Fruit fly (Drosophila melanogaster) whole organism, embryonic: ENCODE measurements around the gene Npc2a.

ENCODE experiments used
- Bteb2 ChIP-seq: fragments of 200-800 bp; sonication (Bioruptor generic); optimal IDR thresholded peaks from 2 replicates; lab custom pipeline; 2016; ENCODE audit warnings: missing biosample characterization, missing genetic modification characterization
- CG10959 ChIP-seq: fragments of 200-800 bp; sonication (Bioruptor generic); IDR thresholded peaks from 2 replicates; pipeline ENCODE4 v1.3.6; 2022; ENCODE audit warnings: missing biosample characterization, missing genetic modification characterization
- CG11093 ChIP-seq: fragments of 200-800 bp; sonication (Bioruptor generic); IDR thresholded peaks from 3 replicates; pipeline ENCODE4 v1.3.6; 2022; ENCODE audit warnings: missing biosample characterization, missing genetic modification characterization
- CG11504 ChIP-seq: fragments of 200-800 bp; sonication (Bioruptor generic); optimal IDR thresholded peaks from 3 replicates; lab custom pipeline; 2019; ENCODE audit warnings: missing biosample characterization, mild to moderate bottlenecking, missing genetic modification characterization, moderate library complexity
- CG11560 ChIP-seq: fragments of 200-800 bp; sonication (Bioruptor generic); IDR thresholded peaks from 3 replicates; pipeline ENCODE4 v1.3.6; 2022; ENCODE audit warnings: missing biosample characterization, missing genetic modification characterization
- CG12769 ChIP-seq: fragments of 200-800 bp; sonication (Bioruptor generic); optimal IDR thresholded peaks from 2 replicates; lab custom pipeline; 2019; ENCODE audit warnings: missing biosample characterization, mild to moderate bottlenecking, missing genetic modification characterization, moderate library complexity
- CG13894 ChIP-seq: fragments of 200-800 bp; sonication (Bioruptor generic); optimal IDR thresholded peaks from 3 replicates; lab custom pipeline; 2018; ENCODE audit warnings: missing biosample characterization, mild to moderate bottlenecking, missing genetic modification characterization, moderate library complexity
- CG14710 ChIP-seq: fragments of 200-800 bp; sonication (Bioruptor generic); optimal IDR thresholded peaks from 3 replicates; lab custom pipeline; 2019; ENCODE audit warnings: missing biosample characterization, mild to moderate bottlenecking, missing genetic modification characterization, moderate library complexity
- CG14860 ChIP-seq: fragments of 200-800 bp; sonication (Bioruptor generic); IDR thresholded peaks from 3 replicates; pipeline ENCODE4 v1.3.6; 2022; ENCODE audit warnings: missing biosample characterization, missing genetic modification characterization; ENCODE audit not compliant: partially characterized antibody
- CG17361 ChIP-seq: fragments of 200-800 bp; sonication (Bioruptor generic); IDR thresholded peaks from 3 replicates; pipeline ENCODE4 v1.3.6; 2022; ENCODE audit warnings: missing biosample characterization, missing genetic modification characterization
- CG2712 ChIP-seq: fragments of 200-800 bp; optimal IDR thresholded peaks from 3 replicates; lab custom pipeline; 2019; ENCODE audit warnings: missing biosample characterization, mild to moderate bottlenecking, missing genetic modification characterization, moderate library complexity
- CG2889 ChIP-seq: fragments of 200-800 bp; sonication (Bioruptor generic); IDR thresholded peaks from 3 replicates; pipeline ENCODE4 v1.3.6; 2022; ENCODE audit warnings: missing biosample characterization, missing genetic modification characterization
- CG3065 ChIP-seq: fragments of 200-800 bp; sonication (Bioruptor generic); optimal IDR thresholded peaks from 2 replicates; lab custom pipeline; 2016; ENCODE audit warnings: missing biosample characterization, missing genetic modification characterization
- CG31224 ChIP-seq: fragments of 200-800 bp; sonication (Bioruptor generic); IDR thresholded peaks from 2 replicates; pipeline ENCODE4 v1.3.6; 2022; ENCODE audit warnings: missing biosample characterization, missing genetic modification characterization
- CG4707 ChIP-seq: fragments of 200-800 bp; sonication (Bioruptor generic); optimal IDR thresholded peaks from 2 replicates; lab custom pipeline; 2018; ENCODE audit warnings: missing biosample characterization, mild to moderate bottlenecking, missing genetic modification characterization, moderate library complexity
- CG6175 ChIP-seq: fragments of 200-800 bp; sonication (Bioruptor generic); IDR thresholded peaks from 3 replicates; pipeline ENCODE4 v1.3.6; 2022; ENCODE audit warnings: missing biosample characterization, missing genetic modification characterization
- Dbx ChIP-seq: fragments of 200-800 bp; sonication (Bioruptor generic); IDR thresholded peaks from 3 replicates; pipeline ENCODE4 v1.3.6; 2022; ENCODE audit warnings: missing biosample characterization, missing genetic modification characterization
- Deaf1 ChIP-seq: fragments of 200-800 bp; optimal IDR thresholded peaks from 3 replicates; lab custom pipeline; 2019; ENCODE audit warnings: missing biosample characterization, mild to moderate bottlenecking, missing genetic modification characterization, moderate library complexity
- Dref ChIP-seq: fragments of 200-800 bp; sonication (Bioruptor generic); IDR thresholded peaks from 2 replicates; pipeline ENCODE4 v1.3.6; 2022; ENCODE audit warnings: missing biosample characterization, missing genetic modification characterization
- Elba2 ChIP-seq: fragments of 200-800 bp; sonication (Bioruptor generic); optimal IDR thresholded peaks from 3 replicates; lab custom pipeline; 2016; ENCODE audit warnings: missing biosample characterization, missing genetic modification characterization
- Fer3 ChIP-seq: fragments of 200-800 bp; sonication (Bioruptor generic); optimal IDR thresholded peaks from 2 replicates; lab custom pipeline; 2018; ENCODE audit warnings: missing biosample characterization, mild to moderate bottlenecking, missing genetic modification characterization, moderate library complexity
- Gsc ChIP-seq: fragments of 200-800 bp; sonication (Bioruptor generic); IDR thresholded peaks from 2 replicates; pipeline ENCODE4 v1.3.6; 2022; ENCODE audit warnings: missing biosample characterization, missing genetic modification characterization
- Sry-β ChIP-seq: fragments of 200-800 bp; sonication (Bioruptor generic); optimal IDR thresholded peaks from 2 replicates; lab custom pipeline; 2018; ENCODE audit warnings: missing biosample characterization, mild to moderate bottlenecking, missing genetic modification characterization, moderate library complexity
- Taf1 ChIP-seq: fragments of 200-800 bp; sonication (Bioruptor generic); IDR thresholded peaks from 2 replicates; pipeline ENCODE4 v1.3.6; 2022; ENCODE audit warnings: missing biosample characterization, missing genetic modification characterization
- aop ChIP-seq: fragments of 200-800 bp; sonication (Bioruptor generic); IDR thresholded peaks from 2 replicates; pipeline ENCODE4 v1.3.6; 2022; ENCODE audit warnings: missing biosample characterization, missing genetic modification characterization
- bsh ChIP-seq, 2 experiments: fragments of 200-800 bp; sonication (Bioruptor generic); optimal IDR thresholded peaks; 2 replicates each; lab custom pipeline; 2017 to 2018; ENCODE audit warnings: mild to moderate bottlenecking in 2 of 2, missing biosample characterization in 2 of 2, missing genetic modification characterization in 2 of 2, moderate library complexity in 1 of 2
- chinmo ChIP-seq: fragments of 200-800 bp; sonication (Bioruptor generic); IDR thresholded peaks from 4 replicates; pipeline ENCODE4 v1.3.6; 2022; ENCODE audit warnings: missing biosample characterization, missing genetic modification characterization; ENCODE audit not compliant: partially characterized antibody
- corto ChIP-seq: fragments of 200-800 bp; sonication (Bioruptor generic); optimal IDR thresholded peaks from 2 replicates; lab custom pipeline; 2016; ENCODE audit warnings: missing biosample characterization, mild to moderate bottlenecking, missing genetic modification characterization, moderate library complexity
- exex ChIP-seq: fragments of 200-800 bp; sonication (Bioruptor generic); optimal IDR thresholded peaks from 4 replicates; lab custom pipeline; 2018; ENCODE audit warnings: missing biosample characterization, mild to moderate bottlenecking, missing genetic modification characterization, moderate library complexity
- gfzf ChIP-seq: fragments of 200-800 bp; sonication (Bioruptor generic); optimal IDR thresholded peaks from 2 replicates; lab custom pipeline; 2016; ENCODE audit warnings: missing biosample characterization, mild to moderate bottlenecking, missing genetic modification characterization, moderate library complexity
- grn ChIP-seq: fragments of 200-800 bp; sonication (Bioruptor generic); optimal IDR thresholded peaks from 3 replicates; lab custom pipeline; 2017; ENCODE audit warnings: missing biosample characterization, missing genetic modification characterization
- ham ChIP-seq: fragments of 200-800 bp; sonication (Bioruptor generic); IDR thresholded peaks from 2 replicates; pipeline ENCODE4 v1.3.6; 2022; ENCODE audit warnings: missing biosample characterization, missing genetic modification characterization
- ken ChIP-seq: fragments of 200-800 bp; sonication (Bioruptor generic); IDR thresholded peaks from 3 replicates; pipeline ENCODE4 v1.3.6; 2022; ENCODE audit warnings: missing biosample characterization, missing genetic modification characterization
- lbe ChIP-seq: fragments of 200-800 bp; sonication (Bioruptor generic); optimal IDR thresholded peaks from 2 replicates; lab custom pipeline; 2016; ENCODE audit warnings: missing biosample characterization, mild to moderate bottlenecking, missing genetic modification characterization
- nau ChIP-seq: fragments of 200-800 bp; sonication (Bioruptor generic); optimal IDR thresholded peaks from 3 replicates; lab custom pipeline; 2017; ENCODE audit warnings: missing biosample characterization, mild to moderate bottlenecking, missing genetic modification characterization, missing genetic modification reagents
- nom ChIP-seq: fragments of 200-800 bp; sonication (Bioruptor generic); optimal IDR thresholded peaks from 2 replicates; lab custom pipeline; 2017; ENCODE audit warnings: missing biosample characterization, missing genetic modification characterization, mild to moderate bottlenecking, moderate library complexity, missing genetic modification reagents

Gene Npc2a

DNA sequence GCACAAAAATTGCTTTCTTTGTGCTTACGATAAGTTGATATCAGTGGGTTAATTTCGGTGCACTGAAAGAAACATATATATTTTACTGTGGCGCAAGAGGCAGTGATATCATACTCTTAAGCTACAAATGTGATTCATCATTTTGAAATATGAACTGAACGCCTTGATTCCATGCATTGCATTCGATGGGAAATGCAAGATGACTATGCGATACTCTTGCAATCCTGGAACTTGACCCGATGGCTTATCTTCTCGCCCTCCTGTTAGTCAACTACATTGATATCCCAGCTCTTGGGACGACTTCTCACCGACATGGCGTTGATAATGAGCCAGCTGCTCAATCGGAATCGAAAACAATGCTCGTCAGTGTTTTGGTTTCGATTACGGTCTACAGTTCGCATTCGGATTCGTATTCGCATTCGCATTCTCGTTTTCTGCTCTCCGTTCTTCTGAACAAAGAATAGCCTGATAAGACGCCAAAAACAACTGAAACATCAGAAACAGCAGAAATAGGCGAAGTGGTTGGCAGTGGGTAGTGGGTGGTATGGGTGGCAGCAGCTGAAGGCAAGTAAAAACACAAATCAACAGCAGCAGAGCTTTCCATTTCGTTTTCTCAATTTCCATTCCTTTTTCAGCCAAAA lies 1.3 kb downstream of the Npc2a start:
- TF ChIP-seq corto (peak; percentile 68), CG31224 (GFP tag; lab: Robert Waterston, UW) (peak; percentile 53), CG13894 (tag; lab: Kevin White, UChicago) (no peak), lbe (peak; percentile 43), nom (GFP tag; lab: Kevin White, UChicago) (peak; percentile 45)

DNA sequence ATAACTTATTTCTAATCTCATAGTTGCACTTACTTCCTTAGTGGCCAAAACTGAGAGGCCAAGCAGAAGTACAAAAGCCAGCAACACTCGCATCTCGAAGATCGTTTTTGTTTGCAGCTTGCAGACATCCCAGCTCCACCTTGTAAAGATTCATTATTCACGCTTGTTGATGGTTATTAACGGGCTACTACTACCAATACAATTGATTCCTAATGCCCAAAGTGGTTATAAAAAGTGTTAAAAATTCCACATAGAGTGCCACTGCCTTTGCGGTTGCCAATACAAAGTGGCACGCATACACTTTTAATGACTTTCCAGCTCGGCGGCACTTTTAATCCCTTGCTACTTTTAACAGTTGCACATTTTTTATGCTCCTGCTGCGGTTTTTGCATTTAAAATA lies 4.0 kb downstream of the Npc2a start, which contains the start of gene Obp22a:
TSS of gene Obp22a (minus strand) at position 101 of the 400 bp plus-strand sequence.
- TF ChIP-seq Taf1 (GFP tag; lab: Robert Waterston, UW) (no peak), CG2712 (tag; lab: Kevin White, UChicago) (no peak), Sry-β (GFP tag; lab: Kevin White, UChicago) (no peak), gfzf (GFP tag; lab: Kevin White, UChicago) (no peak), grn (GFP tag; lab: Kevin White, UChicago) (no peak), Dref (no peak), ham (GFP tag; lab: Robert Waterston, UW) (no peak)

DNA sequence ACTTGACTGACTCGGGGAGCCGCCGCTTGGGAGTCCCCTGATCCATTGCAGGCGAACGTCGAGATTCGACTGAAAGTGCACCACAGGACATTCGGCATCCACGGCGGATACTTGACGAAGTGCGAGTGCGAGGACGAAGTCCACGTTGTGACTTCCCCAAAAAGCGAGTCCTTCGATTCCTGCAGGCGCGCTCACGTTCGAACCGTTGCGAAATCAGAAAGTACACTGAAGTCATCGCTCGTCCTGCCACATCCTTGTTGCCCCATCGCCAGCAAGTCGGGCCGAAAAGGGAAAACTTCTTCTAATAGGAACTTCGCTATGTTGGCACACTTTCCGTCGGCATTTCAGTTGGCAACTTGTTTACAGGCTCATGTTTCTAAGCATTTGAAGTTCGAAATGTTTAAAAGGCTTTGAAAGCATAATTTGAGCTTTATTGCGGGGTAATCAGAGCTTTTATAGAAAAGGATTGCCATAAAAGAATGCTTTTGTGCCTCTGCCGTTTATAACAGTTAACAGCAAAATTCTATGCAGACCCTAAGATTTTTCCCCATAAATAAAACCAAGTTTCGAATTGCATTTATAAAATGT lies 18.1 kb downstream of the Npc2a start, which contains the start of gene CG33543:
TSS of gene CG33543 (minus strand) at position 232 of the 588 bp plus-strand sequence.
- TF ChIP-seq CG2889 (GFP tag; lab: Robert Waterston, UW), result 0 out of 3 replicates have a peak, but pooled peaks have one; percentile 29
- peak; percentile 94 for TF ChIP-seq Deaf1
- 0 out of 4 replicates have a peak, but pooled peaks have one; percentile 30 for TF ChIP-seq chinmo
- no peak for TF ChIP-seq CG14860 (GFP tag; lab: Robert Waterston, UW)
- TF ChIP-seq CG11560 (tag; lab: Robert Waterston, UW), result 0 out of 3 replicates have a peak, but pooled peaks have one; percentile 27
- peak; percentile 98 for TF ChIP-seq CG11504 (tag; lab: Kevin White, UChicago)
- no peak for TF ChIP-seq CG10959 (GFP tag; lab: Robert Waterston, UW)
- no peak for TF ChIP-seq CG14710 (tag; lab: Kevin White, UChicago)
- TF ChIP-seq Dbx (GFP tag; lab: Robert Waterston, UW), result 0 out of 3 replicates have a peak, but pooled peaks have one; percentile 25
- TF ChIP-seq CG6175 (GFP tag; lab: Robert Waterston, UW), result no peak
- TF ChIP-seq Fer3 (tag; lab: Kevin White, UChicago), result no peak

DNA sequence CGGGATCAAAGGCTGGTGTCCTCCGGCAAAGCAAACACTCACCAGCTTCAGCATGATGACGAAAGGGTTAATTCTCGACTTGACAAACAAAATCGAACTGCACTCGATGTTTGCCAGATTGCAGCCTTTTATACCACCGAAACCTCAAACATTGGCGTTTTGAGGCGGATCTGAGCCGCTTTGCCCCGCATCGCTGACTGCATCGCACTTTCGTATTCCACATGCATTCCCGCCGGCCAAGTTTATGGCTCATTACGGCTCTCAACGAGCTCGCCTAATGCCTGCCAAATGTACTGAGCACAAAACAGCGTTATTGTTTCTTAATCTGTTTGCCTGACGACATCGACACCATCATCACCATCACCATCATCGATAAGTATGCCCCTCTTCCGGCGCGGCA lies 19.0 kb downstream of the Npc2a start, which contains the start of gene CG15353:
TSS of gene CG15353 (minus strand) at position 101 of the 400 bp plus-strand sequence.
- 0 out of 2 replicates have a peak, but pooled peaks have one; percentile 22 for TF ChIP-seq Dref
- TF ChIP-seq aop (GFP tag; lab: Robert Waterston, UW), result no peak

DNA sequence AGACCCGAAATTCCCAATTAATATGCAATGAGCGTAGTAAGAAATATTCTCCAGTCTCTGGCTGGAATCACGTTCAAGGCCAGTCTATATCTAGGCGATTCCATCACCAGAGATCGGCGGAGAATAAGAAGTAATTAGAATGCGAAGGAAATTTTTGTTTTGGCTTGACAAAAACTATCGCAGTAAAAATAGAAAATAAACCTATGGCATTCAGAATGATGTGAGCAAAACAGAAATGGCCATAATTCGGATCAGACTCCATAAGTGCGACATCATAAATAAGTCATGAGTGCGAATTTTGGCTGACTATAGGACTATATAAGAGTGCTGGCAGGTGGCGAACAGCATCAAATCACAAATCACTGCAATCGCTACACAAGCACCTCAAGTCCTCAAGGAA lies 20.0 kb downstream of the Npc2a start, which contains the start of gene Nplp4:
TSS of gene Nplp4 (plus strand) at position 301 of the 400 bp plus-strand sequence.
- TF ChIP-seq Gsc (no peak), CG3065 (GFP tag; lab: Kevin White, UChicago) (no peak), bsh (GFP tag; optimal IDR thresholded peaks at IDR 0.05; lab: Kevin White, UChicago) (no peak), CG11093 (GFP tag; lab: Robert Waterston, UW) (no peak), exex (no peak), ken (no peak), Elba2 (GFP tag; lab: Kevin White, UChicago) (no peak), CG17361 (GFP tag; lab: Robert Waterston, UW) (no peak), nau (GFP tag; lab: Kevin White, UChicago) (no peak), CG4707 (GFP tag; lab: Kevin White, UChicago) (no peak), Bteb2 (GFP tag; lab: Kevin White, UChicago) (no peak), CG12769 (no peak)
